Worm (Caenorhabditis elegans) whole organism, L3 larva: ENCODE data around the gene srt-49.

Experiments
- nhr-12 ChIP-seq: fragments of 150-350 bp; optimal IDR thresholded peaks from 2 replicates; lab custom pipeline; 2014; ENCODE audit warnings: missing biosample characterization, missing genetic modification characterization
- nhr-67 ChIP-seq: fragments of 150-350 bp; optimal IDR thresholded peaks from 2 replicates; lab custom pipeline; 2014; ENCODE audit warnings: missing biosample characterization, missing genetic modification characterization
- sea-2 ChIP-seq: fragments of 150-350 bp; sonication (generic microtip); optimal IDR thresholded peaks from 4 replicates; lab custom pipeline; 2014; ENCODE audit warnings: missing biosample characterization, missing genetic modification reagents, missing genetic modification characterization
- ztf-11 ChIP-seq: fragments of 150-350 bp; optimal IDR thresholded peaks from 2 replicates; lab custom pipeline; 2014; ENCODE audit warnings: missing biosample characterization, missing genetic modification characterization

The srt-49 gene

DNA sequence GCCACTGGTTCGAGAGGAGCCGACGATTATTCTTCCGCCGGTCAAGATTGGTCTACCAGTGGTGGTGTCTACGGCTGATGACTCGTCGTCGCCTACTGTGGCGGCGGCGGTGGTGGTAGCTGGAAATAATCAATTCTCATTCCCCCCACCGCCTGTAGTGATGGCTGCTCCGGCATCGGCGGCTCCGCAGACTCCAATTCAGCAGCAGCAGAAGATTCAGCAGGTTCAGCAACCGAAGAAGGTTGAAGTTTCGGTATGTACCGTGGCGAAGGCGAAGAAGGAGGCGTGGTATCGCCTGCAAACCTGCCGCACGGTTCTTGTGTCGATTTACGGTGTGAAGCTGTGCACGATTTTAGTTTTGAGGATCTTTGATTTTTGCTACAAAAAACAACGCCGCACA is 52.0 kb downstream of the srt-49 start:
- no peak for TF ChIP-seq nhr-67 (tag; lab: Kevin White, UChicago)
- TF ChIP-seq ztf-11 = no peak
- TF ChIP-seq sea-2 (GFP tag; lab: Kevin White, UChicago) = no peak
- TF ChIP-seq nhr-12 = no peak
